Worm (Caenorhabditis elegans) whole organism, L4 larva: ENCODE measurements around the gene Y102E9.6.

Source experiments
- ama-1 ChIP-seq: fragments of 150-350 bp; optimal IDR thresholded peaks from 2 replicates; lab custom pipeline; 2014; ENCODE audit warnings: inconsistent platforms, mixed read lengths
- ceh-28 ChIP-seq: fragments of 150-350 bp; optimal IDR thresholded peaks from 2 replicates; lab custom pipeline; 2014; ENCODE audit warnings: missing biosample characterization, missing genetic modification reagents, missing genetic modification characterization
- mdl-1 ChIP-seq, 2 experiments: fragments of 150-350 bp in 1 of 2; sonication (generic microtip) in 1 of 2; optimal IDR thresholded peaks; 2 replicates each; lab custom pipeline; 2014 to 2017; ENCODE audit warnings: missing biosample characterization in 2 of 2, missing genetic modification characterization in 2 of 2
- nhr-111 ChIP-seq: fragments of 200-800 bp; sonication (Bioruptor generic); optimal IDR thresholded peaks from 2 replicates; lab custom pipeline; 2018; ENCODE audit warnings: mild to moderate bottlenecking, missing genetic modification characterization, missing compliant biosample characterization

DNA sequence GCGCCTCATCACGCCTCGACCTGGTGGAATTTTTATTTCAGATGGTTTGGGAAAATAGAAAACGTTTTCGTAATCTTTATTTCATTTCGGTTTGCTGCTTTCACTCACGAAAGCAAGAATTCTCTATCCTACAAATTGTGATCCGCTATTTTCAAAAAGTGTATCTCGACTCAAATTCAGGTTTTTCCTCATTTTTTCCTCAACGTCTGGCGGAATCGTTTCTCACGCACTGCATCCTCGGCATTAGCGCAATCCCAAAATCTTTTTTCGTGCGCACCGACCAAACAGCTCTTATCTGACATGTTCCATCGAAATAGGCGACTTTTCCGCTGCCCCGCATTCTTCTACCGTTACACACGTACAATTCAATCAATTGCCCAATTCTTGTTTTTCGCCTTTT, 18.2 kb downstream of the Y102E9.6 start, which contains the start of gene F37A4.3:
- no peak for TF ChIP-seq mdl-1 (tag; optimal IDR thresholded peaks at IDR 0.05; lab: Kevin White, UChicago)
- TF ChIP-seq ama-1 (lab: Kevin White, UChicago): no peak
- no peak for TF ChIP-seq ceh-28
- TF ChIP-seq nhr-111 (GFP tag; lab: Kevin White, UChicago): no peak
